Worm (Caenorhabditis elegans) whole organism, L4/young adult: ENCODE data around the gene C55B6.1.

Experiments used
- W03F9.2 ChIP-seq: fragments of 150-350 bp; optimal IDR thresholded peaks from 2 replicates; lab custom pipeline; 2014; ENCODE audit warnings: missing biosample characterization, missing genetic modification characterization
- dao-5 ChIP-seq: sonication (generic microtip); optimal IDR thresholded peaks from 2 replicates; lab custom pipeline; 2016; ENCODE audit warnings: missing genotype, missing genetic modification characterization, moderate library complexity, missing compliant biosample characterization
- him-1 ChIP-seq: sonication (generic microtip); optimal IDR thresholded peaks from 2 replicates; lab custom pipeline; 2016; ENCODE audit warnings: missing genotype, missing genetic modification reagents, missing genetic modification characterization, missing compliant biosample characterization

- TF ChIP-seq W03F9.2 (tag; lab: Kevin White, UChicago): no peak
- no peak for TF ChIP-seq him-1
- no peak for TF ChIP-seq dao-5 (tag; lab: Kevin White, UChicago)
Measured at ce11 chrX:7209151-7209550, 9.0 kb downstream of the C55B6.1 start.
